Fruit fly (Drosophila melanogaster): ENCODE results near the gene CG32075.

- no peak for TF ChIP-seq CG8478 (optimal IDR thresholded peaks at IDR 0.05)
- TF ChIP-seq CTCF (optimal IDR thresholded peaks at IDR 0.05): no peak
Observed at dm6 chr3L:11092610-11092961, 27.8 kb upstream of the CG32075 start.

Measured in S2 (cell line).